Worm (Caenorhabditis elegans) whole organism, L3 larva: ENCODE results near the gene eri-5.

Experiments
- ZK546.5 ChIP-seq: sonication (generic microtip); optimal IDR thresholded peaks from 2 replicates; lab custom pipeline; 2017; ENCODE audit warnings: missing biosample characterization, missing genetic modification characterization
- aly-2 ChIP-seq: fragments of 150-350 bp; optimal IDR thresholded peaks from 2 replicates; lab custom pipeline; 2014; ENCODE audit warnings: missing biosample characterization, missing genetic modification characterization
- ceh-16 ChIP-seq: sonication (generic microtip); optimal IDR thresholded peaks from 2 replicates; lab custom pipeline; 2017; ENCODE audit warnings: missing biosample characterization, missing genetic modification characterization
- ceh-82 ChIP-seq: fragments of 150-350 bp; optimal IDR thresholded peaks from 2 replicates; lab custom pipeline; 2014; ENCODE audit warnings: missing biosample characterization, missing genetic modification characterization
- daf-12 ChIP-seq: fragments of 150-350 bp; optimal IDR thresholded peaks from 2 replicates; lab custom pipeline; 2014; ENCODE audit warnings: missing biosample characterization, missing genetic modification reagents, missing genetic modification characterization
- egl-27 ChIP-seq: sonication (generic microtip); optimal IDR thresholded peaks from 4 replicates; lab custom pipeline; 2017; ENCODE audit warnings: missing biosample characterization, missing genetic modification reagents, missing genetic modification characterization
- egl-5 ChIP-seq: fragments of 150-350 bp; optimal IDR thresholded peaks from 2 replicates; lab custom pipeline; 2017; ENCODE audit warnings: missing biosample characterization, missing genetic modification reagents, missing genetic modification characterization, inconsistent platforms
- elt-1 ChIP-seq: fragments of 150-350 bp; optimal IDR thresholded peaks from 2 replicates; lab custom pipeline; 2014; ENCODE audit warnings: missing biosample characterization, missing genetic modification characterization
- elt-2 ChIP-seq: sonication (generic microtip); optimal IDR thresholded peaks from 2 replicates; lab custom pipeline; 2016; ENCODE audit warnings: missing genetic modification reagents, mild to moderate bottlenecking, missing genetic modification characterization, missing compliant biosample characterization
- eor-1 ChIP-seq, 2 experiments: fragments of 150-350 bp; optimal IDR thresholded peaks; 2 replicates each; lab custom pipeline; 2014 to 2018; ENCODE audit warnings: missing biosample characterization in 2 of 2, missing genetic modification characterization in 2 of 2
- fos-1 ChIP-seq: fragments of 150-350 bp; optimal IDR thresholded peaks from 2 replicates; lab custom pipeline; 2014; ENCODE audit warnings: missing biosample characterization, missing genetic modification characterization
- hmg-11 ChIP-seq: sonication (generic microtip); optimal IDR thresholded peaks from 2 replicates; lab custom pipeline; 2016; ENCODE audit warnings: missing genetic modification characterization, missing compliant biosample characterization
- lin-15B ChIP-seq: fragments of 150-350 bp; optimal IDR thresholded peaks from 2 replicates; lab custom pipeline; 2014; ENCODE audit warnings: missing biosample characterization, missing genetic modification characterization
- lin-39 ChIP-seq: fragments of 150-350 bp; optimal IDR thresholded peaks from 2 replicates; lab custom pipeline; 2018; ENCODE audit warnings: missing biosample characterization, missing genetic modification reagents, missing genetic modification characterization
- mdl-1 ChIP-seq: fragments of 150-350 bp; optimal IDR thresholded peaks from 2 replicates; lab custom pipeline; 2014; ENCODE audit warnings: missing biosample characterization, missing genetic modification characterization
- mml-1 ChIP-seq: fragments of 150-350 bp; sonication (generic microtip); optimal IDR thresholded peaks from 3 replicates; lab custom pipeline; 2014; ENCODE audit warnings: missing biosample characterization, missing genetic modification characterization
- nfya-1 ChIP-seq: sonication (generic microtip); optimal IDR thresholded peaks from 2 replicates; lab custom pipeline; 2017; ENCODE audit warnings: missing genetic modification characterization, mild to moderate bottlenecking, missing compliant biosample characterization, antibody characterized with exemption, moderate library complexity; ENCODE audit not compliant: insufficient read depth
- nhr-11 ChIP-seq: fragments of 150-350 bp; optimal IDR thresholded peaks from 2 replicates; lab custom pipeline; 2014; ENCODE audit warnings: missing biosample characterization, missing genetic modification characterization
- nhr-23 ChIP-seq: fragments of 150-350 bp; optimal IDR thresholded peaks from 2 replicates; lab custom pipeline; 2014; ENCODE audit warnings: missing biosample characterization, missing genetic modification reagents, missing genetic modification characterization
- nhr-237 ChIP-seq: fragments of 150-350 bp; optimal IDR thresholded peaks from 2 replicates; lab custom pipeline; 2014; ENCODE audit warnings: missing biosample characterization, missing genetic modification characterization
- nhr-25 ChIP-seq: sonication (generic microtip); optimal IDR thresholded peaks from 2 replicates; lab custom pipeline; 2017; ENCODE audit warnings: missing biosample characterization, missing genetic modification characterization
- nhr-43 ChIP-seq: sonication (generic microtip); optimal IDR thresholded peaks from 2 replicates; lab custom pipeline; 2016; ENCODE audit warnings: mild to moderate bottlenecking, missing genetic modification characterization, missing compliant biosample characterization; ENCODE audit not compliant: poor library complexity, severe bottlenecking
- nhr-67 ChIP-seq: fragments of 150-350 bp; optimal IDR thresholded peaks from 2 replicates; lab custom pipeline; 2014; ENCODE audit warnings: missing biosample characterization, missing genetic modification characterization
- pha-4 ChIP-seq: fragments of 150-350 bp; optimal IDR thresholded peaks from 2 replicates; lab custom pipeline; 2014; ENCODE audit warnings: missing biosample characterization, missing genetic modification reagents, missing genetic modification characterization
- pqm-1 ChIP-seq: fragments of 150-350 bp; optimal IDR thresholded peaks from 2 replicates; lab custom pipeline; 2017; ENCODE audit warnings: missing biosample characterization, missing genetic modification characterization, inconsistent platforms
- skn-1 ChIP-seq: fragments of 150-350 bp; optimal IDR thresholded peaks from 2 replicates; lab custom pipeline; 2014; ENCODE audit warnings: missing biosample characterization, missing genetic modification characterization
- snpc-4 ChIP-seq: fragments of 150-350 bp; optimal IDR thresholded peaks from 2 replicates; lab custom pipeline; 2014; ENCODE audit warnings: missing biosample characterization, missing genetic modification characterization
- tbx-2 ChIP-seq: sonication (generic microtip); optimal IDR thresholded peaks from 2 replicates; lab custom pipeline; 2016; ENCODE audit warnings: mild to moderate bottlenecking, missing genetic modification characterization, missing compliant biosample characterization
- unc-62 ChIP-seq: fragments of 150-350 bp; sonication (generic microtip); optimal IDR thresholded peaks from 4 replicates; lab custom pipeline; 2014; ENCODE audit warnings: missing biosample characterization, missing genetic modification reagents, missing genetic modification characterization
- zag-1 ChIP-seq: fragments of 150-350 bp; optimal IDR thresholded peaks from 2 replicates; lab custom pipeline; 2014; ENCODE audit warnings: missing biosample characterization, missing genetic modification characterization

Gene eri-5

ce11 chrIV:2412370-2412962 is 21.8 kb downstream of the eri-5 start, which contains the start of gene Y38F2AR.12:
TSS of gene Y38F2AR.12 (minus strand) at chrIV:2412420.
- no peak for TF ChIP-seq ZK546.5 (tag; lab: Kevin White, UChicago)
- TF ChIP-seq elt-2 (tag; lab: Kevin White, UChicago), result peak; percentile 60
- no peak for TF ChIP-seq elt-1
- no peak for TF ChIP-seq snpc-4 (tag; lab: Kevin White, UChicago)
- no peak for TF ChIP-seq aly-2
- peak; percentile 89 for TF ChIP-seq skn-1

- TF ChIP-seq tbx-2 (no peak), mdl-1 (tag; lab: Kevin White, UChicago) (no peak), daf-12 (tag; lab: Kevin White, UChicago) (no peak), aly-2 (no peak), eor-1 (tag; optimal IDR thresholded peaks at IDR 0.05; lab: Kevin White, UChicago) (no peak), ceh-16 (tag; lab: Kevin White, UChicago) (no peak), nhr-25 (no peak), egl-27 (tag; lab: Kevin White, UChicago) (no peak), elt-2 (tag; lab: Kevin White, UChicago) (no peak), unc-62 (no peak), nhr-237 (tag; lab: Kevin White, UChicago) (no peak), mml-1 (tag; lab: Kevin White, UChicago) (no peak), egl-5 (tag; lab: Kevin White, UChicago) (no peak), nhr-11 (no peak), ceh-82 (tag; lab: Kevin White, UChicago) (no peak), hmg-11 (no peak), elt-1 (no peak), lin-15B (no peak)
Measured at ce11 chrIV:2416738-2417137, 26.1 kb downstream of the eri-5 start.

- TF ChIP-seq nhr-237 (tag; lab: Kevin White, UChicago) (no peak), nhr-23 (tag; lab: Kevin White, UChicago) (no peak), ZK546.5 (tag; lab: Kevin White, UChicago) (no peak), fos-1 (tag; lab: Kevin White, UChicago) (no peak), nhr-67 (tag; lab: Kevin White, UChicago) (no peak), eor-1 (tag; optimal IDR thresholded peaks at IDR 0.05; lab: Kevin White, UChicago) (no peak), nfya-1 (no peak), zag-1 (no peak)
- TF ChIP-seq, all 47 proteins: peak for 0
Measured at ce11 chrIV:2432693-2433092, 42.1 kb downstream of the eri-5 start, which contains the start of gene C45G7.4. TSS of gene C45G7.4 (plus strand) at chrIV:2432993.

- TF ChIP-seq pha-4 (tag; lab: Kevin White, UChicago) (no peak), pqm-1 (tag; lab: Kevin White, UChicago) (no peak), lin-15B (no peak), nhr-43 (no peak), lin-39 (tag; lab: Kevin White, UChicago) (no peak), nhr-67 (tag; lab: Kevin White, UChicago) (no peak)
Measured at ce11 chrIV:2434366-2434765, 43.7 kb downstream of the eri-5 start.
